Fruit fly (Drosophila melanogaster): ENCODE results near the gene sloth2.

The sloth2 gene

dm6 chrX:7004101-7004700, 7.0 kb upstream of the sloth2 start (continued):
- peak; percentile 30 for TF ChIP-seq NfI (GFP tag; optimal IDR thresholded peaks at IDR 0.05)
- peak; percentile 91 for TF ChIP-seq CHES-1-like (GFP tag; optimal IDR thresholded peaks at IDR 0.05)
- TF ChIP-seq HLH4C (GFP tag; IDR thresholded peaks at IDR 0.05; ENCODE audit: partially characterized antibody) = no peak
- TF ChIP-seq Kr (GFP tag; optimal IDR thresholded peaks at IDR 0.05) = peak; percentile 99
- TF ChIP-seq CG10462 (GFP tag; optimal IDR thresholded peaks at IDR 0.05) = peak; percentile 87
- TF ChIP-seq pum (GFP tag; optimal IDR thresholded peaks at IDR 0.05) = peak; percentile 57
- TF ChIP-seq CG32532 (GFP tag; IDR thresholded peaks at IDR 0.05) = peak; percentile 48; the same call in 1 of the 2 replicates
- peak; percentile 63 for TF ChIP-seq Sry-β (GFP tag; optimal IDR thresholded peaks at IDR 0.05)
- no peak for TF ChIP-seq CG8765 (GFP tag; IDR thresholded peaks at IDR 0.05)
- peak; percentile 81 for TF ChIP-seq sim (GFP tag; IDR thresholded peaks at IDR 0.05)
- no peak for TF ChIP-seq br (optimal IDR thresholded peaks at IDR 0.05)
- TF ChIP-seq CG7357 (GFP tag; IDR thresholded peaks at IDR 0.05) = no peak
- peak; percentile 39 for TF ChIP-seq CG34376 (GFP tag; optimal IDR thresholded peaks at IDR 0.05)
- peak; percentile 84 for TF ChIP-seq CG12659 (GFP tag; optimal IDR thresholded peaks at IDR 0.05)
- peak; percentile 15 for TF ChIP-seq D19B (GFP tag; optimal IDR thresholded peaks at IDR 0.05)
- no peak for TF ChIP-seq inv (GFP tag; IDR thresholded peaks at IDR 0.05; ENCODE audit: partially characterized antibody)
- peak; percentile 43; the same call in 1 of the 3 replicates for TF ChIP-seq Mrtf (GFP tag; IDR thresholded peaks at IDR 0.05)
- TF ChIP-seq pan (optimal IDR thresholded peaks at IDR 0.05) = no peak
- peak in 1 of 2 experiments; percentile 74 for TF ChIP-seq pan (GFP tag; optimal IDR thresholded peaks at IDR 0.05 in 1 of 2, IDR thresholded peaks at IDR 0.05 in 1 of 2)
- peak; percentile 66 for TF ChIP-seq slou (GFP tag; optimal IDR thresholded peaks at IDR 0.05)
- peak; percentile 39 for TF ChIP-seq CG18011 (GFP tag; optimal IDR thresholded peaks at IDR 0.05)
- TF ChIP-seq sqz (GFP tag; optimal IDR thresholded peaks at IDR 0.05) = peak; percentile 85
- TF ChIP-seq CG3847 (GFP tag; IDR thresholded peaks at IDR 0.05) = peak; percentile 41
- TF ChIP-seq MTF-1 (GFP tag; optimal IDR thresholded peaks at IDR 0.05; ENCODE audit: borderline replicate concordance) = peak; percentile 94
- peak; percentile 82 for TF ChIP-seq CG18476 (GFP tag; optimal IDR thresholded peaks at IDR 0.05)
- peak in 1 of 2 experiments; percentile 46 for TF ChIP-seq crp (GFP tag; optimal IDR thresholded peaks at IDR 0.05)
- TF ChIP-seq Dek (tag; optimal IDR thresholded peaks at IDR 0.05) = peak; percentile 43
- no peak for TF ChIP-seq phol (tag; optimal IDR thresholded peaks at IDR 0.05)
- no peak for TF ChIP-seq ftz-f1 (GFP tag; optimal IDR thresholded peaks at IDR 0.05)
- peak; percentile 77 for TF ChIP-seq CG1792 (GFP tag; optimal IDR thresholded peaks at IDR 0.05)
- TF ChIP-seq cad (GFP tag; optimal IDR thresholded peaks at IDR 0.05) = peak; percentile 4
- no peak for TF ChIP-seq Bgb (GFP tag; IDR thresholded peaks at IDR 0.05; ENCODE audit: partially characterized antibody)
- peak; percentile 65 for TF ChIP-seq en (GFP tag; optimal IDR thresholded peaks at IDR 0.05)
- TF ChIP-seq CG17568 (GFP tag; optimal IDR thresholded peaks at IDR 0.05) = peak; percentile 93
- TF ChIP-seq cas (GFP tag; IDR thresholded peaks at IDR 0.05) = peak; percentile 40; the same call in 1 of the 2 replicates
- TF ChIP-seq Tbp (GFP tag; optimal IDR thresholded peaks at IDR 0.05) = no peak
- peak; percentile 77 for TF ChIP-seq CG31365 (tag; optimal IDR thresholded peaks at IDR 0.05)
- peak; percentile 76 for TF ChIP-seq CG10267 (tag; optimal IDR thresholded peaks at IDR 0.05)
- TF ChIP-seq CG6175 (GFP tag; IDR thresholded peaks at IDR 0.05) = 0 out of 3 replicates have a peak, but pooled peaks have one; percentile 32
- peak; percentile 79 for TF ChIP-seq CG9876 (GFP tag; optimal IDR thresholded peaks at IDR 0.05)
- peak; percentile 73 for TF ChIP-seq CG11695 (GFP tag; IDR thresholded peaks at IDR 0.05)
- TF ChIP-seq ato (GFP tag; IDR thresholded peaks at IDR 0.05; ENCODE audit: partially characterized antibody) = no peak
- TF ChIP-seq CG8290 (GFP tag; optimal IDR thresholded peaks at IDR 0.05) = peak; percentile 92
- TF ChIP-seq CG8290 (tag; optimal IDR thresholded peaks at IDR 0.05) = peak; percentile 86 to 99
- peak; percentile 76 for TF ChIP-seq CG10654 (GFP tag; optimal IDR thresholded peaks at IDR 0.05)
- peak; percentile 90 for TF ChIP-seq NC2α (GFP tag; optimal IDR thresholded peaks at IDR 0.05)
- peak; percentile 70; the same call in 2 of the 3 replicates for TF ChIP-seq CG17361 (GFP tag; IDR thresholded peaks at IDR 0.05)
- peak; percentile 42 for TF ChIP-seq az2 (GFP tag; optimal IDR thresholded peaks at IDR 0.05)
- TF ChIP-seq Hey (tag; optimal IDR thresholded peaks at IDR 0.05) = peak; percentile 83
- TF ChIP-seq Atf3 (GFP tag; optimal IDR thresholded peaks at IDR 0.05) = peak; percentile 87
- TF ChIP-seq CG12942 (GFP tag; optimal IDR thresholded peaks at IDR 0.05) = peak; percentile 84
